Fruit fly (Drosophila melanogaster) whole organism, wandering third instar larva: ENCODE results near the gene apolpp.
A peak's percentile ranks its signal among the peaks of the same experiment; 100 is the strongest.

ENCODE experiments used
- Abd-B ChIP-seq: fragments of >200 bp; optimal IDR thresholded peaks from 2 replicates; lab custom pipeline; 2017; ENCODE audit warnings: missing biosample characterization, missing genetic modification characterization
- CG32264 ChIP-seq: fragments of 200-800 bp; sonication (Bioruptor generic); optimal IDR thresholded peaks from 2 replicates; lab custom pipeline; 2016; ENCODE audit warnings: missing biosample characterization, missing genetic modification characterization
- CG9705 ChIP-seq: fragments of 200-800 bp; sonication (Bioruptor generic); optimal IDR thresholded peaks from 2 replicates; lab custom pipeline; 2018; ENCODE audit warnings: missing biosample characterization, mild to moderate bottlenecking, missing genetic modification characterization
- CrebA ChIP-seq: fragments of 200-800 bp; sonication (Bioruptor generic); optimal IDR thresholded peaks from 2 replicates; lab custom pipeline; 2016; ENCODE audit warnings: missing biosample characterization, mild to moderate bottlenecking, missing genetic modification characterization, borderline replicate concordance
- Dfd ChIP-seq: fragments of >200 bp; optimal IDR thresholded peaks from 2 replicates; lab custom pipeline; 2017; ENCODE audit warnings: missing biosample characterization, missing genetic modification characterization
- Dif ChIP-seq: fragments of 200-275, 200-300 bp; sonication (Bioruptor generic); optimal IDR thresholded peaks from 2 replicates; lab custom pipeline; 2018; ENCODE audit warnings: missing biosample characterization, missing genetic modification characterization; ENCODE audit not compliant: partially characterized antibody
- GATAd ChIP-seq: sonication (Bioruptor generic); optimal IDR thresholded peaks from 2 replicates; lab custom pipeline; 2016; ENCODE audit warnings: missing biosample characterization, missing genetic modification characterization
- HLH106 ChIP-seq: fragments of 200-800 bp; optimal IDR thresholded peaks from 3 replicates; lab custom pipeline; 2019; ENCODE audit warnings: missing biosample characterization, mild to moderate bottlenecking, missing genetic modification characterization, moderate library complexity
- Hnf4 ChIP-seq: fragments of 200-800 bp; sonication (Bioruptor generic); optimal IDR thresholded peaks from 2 replicates; lab custom pipeline; 2016; ENCODE audit warnings: missing biosample characterization, mild to moderate bottlenecking, missing genetic modification characterization
- Jra ChIP-seq: sonication (Bioruptor generic); optimal IDR thresholded peaks from 2 replicates; lab custom pipeline; 2016; ENCODE audit warnings: missing biosample characterization, missing genetic modification characterization
- N ChIP-seq: fragments of >200 bp; optimal IDR thresholded peaks from 2 replicates; lab custom pipeline; 2018; ENCODE audit warnings: missing biosample characterization, missing external identifiers, missing genetic modification characterization
- OdsH ChIP-seq: fragments of 200-800 bp; sonication (Bioruptor generic); optimal IDR thresholded peaks from 2 replicates; lab custom pipeline; 2016; ENCODE audit warnings: missing biosample characterization, mild to moderate bottlenecking, missing genetic modification characterization
- Rel ChIP-seq, 2 experiments: fragments of 200-800 bp; sonication (Bioruptor generic) in 1 of 2; optimal IDR thresholded peaks; 2 replicates in 1 of 2; 3 replicates in 1 of 2; lab custom pipeline; 2016 to 2019; ENCODE audit warnings: mild to moderate bottlenecking in 2 of 2, missing biosample characterization in 2 of 2, missing genetic modification characterization in 2 of 2, moderate library complexity in 1 of 2
- Sp1 ChIP-seq: fragments of 200-800 bp; sonication (Bioruptor generic); optimal IDR thresholded peaks from 3 replicates; lab custom pipeline; 2019; ENCODE audit warnings: missing biosample characterization, mild to moderate bottlenecking, missing genetic modification characterization, moderate library complexity
- Vsx2 ChIP-seq: fragments of 200-300, 225-300 bp; sonication (Bioruptor generic); optimal IDR thresholded peaks from 2 replicates; lab custom pipeline; 2018; ENCODE audit warnings: missing biosample characterization, missing genetic modification characterization; ENCODE audit not compliant: partially characterized antibody
- br ChIP-seq: fragments of 200-800 bp; sonication (Bioruptor generic); optimal IDR thresholded peaks from 2 replicates; lab custom pipeline; 2016; ENCODE audit warnings: missing biosample characterization, missing genetic modification characterization
- dmrt93B ChIP-seq: fragments of 200-800 bp; sonication (Bioruptor generic); optimal IDR thresholded peaks from 2 replicates; lab custom pipeline; 2018; ENCODE audit warnings: missing biosample characterization, mild to moderate bottlenecking, missing genetic modification characterization
- dsf ChIP-seq: sonication (Bioruptor generic); optimal IDR thresholded peaks from 2 replicates; lab custom pipeline; 2016; ENCODE audit warnings: missing biosample characterization, missing genetic modification characterization, borderline replicate concordance
- ey ChIP-seq: fragments of 200-800 bp; sonication (Bioruptor generic); optimal IDR thresholded peaks from 2 replicates; lab custom pipeline; 2016; ENCODE audit warnings: missing biosample characterization, missing genetic modification characterization
- foxo ChIP-seq, 2 experiments: fragments of 200-800 bp; sonication (Bioruptor generic); optimal IDR thresholded peaks; 2 replicates in 1 of 2; 3 replicates in 1 of 2; lab custom pipeline; 2016 to 2017; ENCODE audit warnings: missing biosample characterization in 2 of 2, missing genetic modification characterization in 2 of 2
- fru ChIP-seq: fragments of 200-800 bp; sonication (Bioruptor generic); optimal IDR thresholded peaks from 3 replicates; lab custom pipeline; 2016; ENCODE audit warnings: missing biosample characterization, mild to moderate bottlenecking, missing genetic modification characterization
- h ChIP-seq: fragments of 200-800 bp; sonication (Bioruptor generic); optimal IDR thresholded peaks from 3 replicates; lab custom pipeline; 2016; ENCODE audit warnings: missing biosample characterization, mild to moderate bottlenecking, missing genetic modification characterization
- jim ChIP-seq: fragments of 175-275, 200-325 bp; sonication (Bioruptor generic); optimal IDR thresholded peaks from 2 replicates; lab custom pipeline; 2016; ENCODE audit warnings: missing biosample characterization, mild to moderate bottlenecking, missing genetic modification characterization
- lola ChIP-seq: fragments of >200 bp; optimal IDR thresholded peaks from 2 replicates; lab custom pipeline; 2017; ENCODE audit warnings: missing biosample characterization, missing genetic modification characterization
- pan ChIP-seq: fragments of >200 bp; optimal IDR thresholded peaks from 2 replicates; lab custom pipeline; 2017
- psq ChIP-seq: fragments of 200-800 bp; sonication (Bioruptor generic); optimal IDR thresholded peaks from 3 replicates; lab custom pipeline; 2017; ENCODE audit warnings: missing biosample characterization, mild to moderate bottlenecking, missing genetic modification characterization, moderate library complexity
- rgr ChIP-seq: fragments of 200-800 bp; sonication (Bioruptor generic); optimal IDR thresholded peaks from 3 replicates; lab custom pipeline; 2016; ENCODE audit warnings: missing biosample characterization, mild to moderate bottlenecking, missing genetic modification characterization
- sv ChIP-seq: fragments of 200-800 bp; sonication (Bioruptor generic); optimal IDR thresholded peaks from 3 replicates; lab custom pipeline; 2016; ENCODE audit warnings: missing biosample characterization, missing genetic modification characterization
- tai ChIP-seq: sonication (Bioruptor generic); optimal IDR thresholded peaks from 2 replicates; lab custom pipeline; 2016; ENCODE audit warnings: missing biosample characterization, missing genetic modification characterization

Gene apolpp

dm6 chr4:1112867-1113769, 52.3 kb downstream of the apolpp start (continued):
- peak; percentile 69 for TF ChIP-seq Jra (GFP tag; lab: Kevin White, UChicago)
- TF ChIP-seq sv (GFP tag; lab: Kevin White, UChicago): peak; percentile 98
- TF ChIP-seq br (GFP tag; lab: Kevin White, UChicago): peak; percentile 89
- TF ChIP-seq Vsx2 (GFP tag; lab: Kevin White, UChicago): no peak

dm6 chr4:1115299-1115698, 54.5 kb downstream of the apolpp start:
- TF ChIP-seq Rel (GFP tag; optimal IDR thresholded peaks at IDR 0.05; lab: Kevin White, UChicago) (no peak), Rel (tag; optimal IDR thresholded peaks at IDR 0.05; lab: Kevin White, UChicago) (no peak), Hnf4 (no peak), Sp1 (no peak), Abd-B (GFP tag; lab: Kevin White, UChicago) (no peak), pan (lab: Kevin White, UChicago) (no peak), HLH106 (tag; lab: Kevin White, UChicago) (no peak), Vsx2 (GFP tag; lab: Kevin White, UChicago) (no peak), dsf (GFP tag; lab: Kevin White, UChicago) (no peak), dmrt93B (no peak), h (GFP tag; lab: Kevin White, UChicago) (no peak), lola (no peak), Dfd (GFP tag; lab: Kevin White, UChicago) (no peak), tai (GFP tag; lab: Kevin White, UChicago) (no peak)

DNA sequence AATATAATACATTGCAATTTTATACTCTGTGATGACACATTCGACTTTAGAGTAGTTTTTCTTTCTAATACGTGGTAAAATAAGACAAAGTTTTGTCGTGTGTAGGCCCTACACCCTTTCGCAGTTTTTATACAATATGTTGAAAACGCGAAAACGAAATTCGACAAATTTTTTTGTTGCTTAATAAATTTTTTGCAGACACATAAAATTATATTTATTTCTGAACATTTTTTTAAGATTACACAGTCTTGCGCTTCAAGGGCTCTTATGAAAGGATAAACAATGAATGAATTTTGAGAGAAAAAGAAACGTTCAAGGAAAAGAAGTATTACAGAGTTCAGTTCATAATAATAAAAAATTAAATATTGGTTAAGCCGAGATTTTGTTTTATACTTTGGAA, 61.1 kb downstream of the apolpp start:
- TF ChIP-seq h (GFP tag; lab: Kevin White, UChicago): no peak
- no peak for TF ChIP-seq fru
- TF ChIP-seq dmrt93B: no peak
- no peak for TF ChIP-seq CG9705 (GFP tag; lab: Kevin White, UChicago)
- no peak for TF ChIP-seq CG32264 (GFP tag; lab: Kevin White, UChicago)
- no peak for TF ChIP-seq HLH106 (tag; lab: Kevin White, UChicago)
- no peak for TF ChIP-seq rgr (GFP tag; lab: Kevin White, UChicago)

DNA sequence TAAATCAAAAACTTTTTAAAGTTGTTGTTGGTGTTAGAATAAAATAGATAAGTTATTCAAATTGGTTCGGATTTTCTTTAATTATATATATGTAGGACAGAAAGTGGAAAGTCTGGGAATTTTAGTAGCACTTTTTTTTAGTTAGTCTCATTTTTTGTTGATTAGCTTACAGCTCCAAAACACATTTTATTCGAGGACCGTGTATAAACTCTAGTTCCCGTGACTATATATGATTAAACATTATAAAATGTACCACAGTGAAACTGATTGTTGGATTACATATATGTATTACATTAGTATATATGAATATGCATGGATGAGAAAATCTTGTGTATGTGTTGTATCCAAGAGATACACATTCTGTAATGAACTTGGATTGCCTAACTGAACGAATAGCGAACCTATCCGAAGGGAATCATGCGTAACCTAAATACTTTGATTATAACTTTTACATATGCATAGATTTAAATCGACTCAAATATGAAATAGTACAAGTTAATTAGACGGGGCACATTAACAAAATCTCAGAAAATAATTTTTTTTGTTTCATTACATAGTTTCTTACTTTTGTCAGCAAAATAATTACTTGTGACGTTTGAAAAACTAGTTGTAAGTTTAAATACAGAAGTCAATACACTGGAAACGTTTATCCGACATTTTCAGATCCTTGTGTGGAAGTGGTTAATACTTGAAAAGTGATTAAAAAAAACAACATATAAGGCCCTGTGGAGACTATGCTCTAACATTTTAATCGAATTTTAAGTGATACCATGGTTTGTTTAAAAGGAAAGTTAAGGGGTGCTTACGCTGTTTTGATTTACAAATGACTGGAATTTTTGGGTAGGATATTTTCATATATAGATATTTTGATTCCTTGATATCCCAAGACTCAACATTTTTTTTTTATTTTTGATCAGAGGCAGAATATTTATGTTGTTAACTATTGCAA, 62.2 kb downstream of the apolpp start, which contains the start of gene Cals:
Cals (minus strand) TSS at position 700 of the 949 bp plus-strand sequence.
- no peak for TF ChIP-seq OdsH (GFP tag; lab: Kevin White, UChicago)
- TF ChIP-seq Abd-B (GFP tag; lab: Kevin White, UChicago): no peak
- TF ChIP-seq tai (GFP tag; lab: Kevin White, UChicago): peak; percentile 45
- no peak for TF ChIP-seq GATAd (GFP tag; lab: Kevin White, UChicago)
- TF ChIP-seq psq (GFP tag; lab: Kevin White, UChicago): no peak
- no peak for TF ChIP-seq dsf (GFP tag; lab: Kevin White, UChicago)
- TF ChIP-seq N (GFP tag; lab: Kevin White, UChicago): peak; percentile 38
- no peak for TF ChIP-seq Vsx2 (GFP tag; lab: Kevin White, UChicago)
- no peak for TF ChIP-seq foxo (GFP tag; optimal IDR thresholded peaks at IDR 0.05; lab: Kevin White, UChicago)
- no peak for TF ChIP-seq Dif (GFP tag; lab: Kevin White, UChicago)
- no peak for TF ChIP-seq ey (GFP tag; lab: Kevin White, UChicago)
- TF ChIP-seq Dfd (GFP tag; lab: Kevin White, UChicago): no peak
- TF ChIP-seq jim: no peak
- TF ChIP-seq CrebA (GFP tag; lab: Kevin White, UChicago): no peak
- TF ChIP-seq HLH106 (tag; lab: Kevin White, UChicago): no peak
